Fruit fly (Drosophila melanogaster) whole organism, embryonic: ENCODE data around the gene Syp.

Experiments
- Aef1 ChIP-seq: fragments of 200-800 bp; sonication (Bioruptor generic); IDR thresholded peaks from 3 replicates; pipeline ENCODE4 v1.3.6; 2022; ENCODE audit warnings: missing biosample characterization, missing genetic modification characterization
- Atf-2 ChIP-seq: fragments of 200-800 bp; sonication (Bioruptor generic); optimal IDR thresholded peaks from 2 replicates; lab custom pipeline; 2016; ENCODE audit warnings: missing biosample characterization, missing genetic modification characterization
- Blimp-1 ChIP-seq: fragments of 200-800 bp; sonication (Bioruptor generic); optimal IDR thresholded peaks from 3 replicates; lab custom pipeline; 2018; ENCODE audit warnings: missing biosample characterization, missing genetic modification characterization, mild to moderate bottlenecking, moderate library complexity, missing genetic modification reagents
- BtbVII ChIP-seq: fragments of 200-800 bp; sonication (Bioruptor generic); optimal IDR thresholded peaks from 3 replicates; lab custom pipeline; 2017; ENCODE audit warnings: missing biosample characterization, mild to moderate bottlenecking, missing genetic modification characterization
- CG10147 ChIP-seq: fragments of 200-800 bp; sonication (Bioruptor generic); optimal IDR thresholded peaks from 2 replicates; lab custom pipeline; 2019; ENCODE audit warnings: missing biosample characterization, mild to moderate bottlenecking, missing genetic modification characterization, moderate library complexity
- CG10462 ChIP-seq: fragments of 200-800 bp; sonication (Bioruptor generic); optimal IDR thresholded peaks from 2 replicates; lab custom pipeline; 2016; ENCODE audit warnings: missing biosample characterization, missing genetic modification characterization
- CG11398 ChIP-seq: fragments of 200-800 bp; sonication (Bioruptor generic); optimal IDR thresholded peaks from 2 replicates; lab custom pipeline; 2016; ENCODE audit warnings: missing biosample characterization, missing genetic modification characterization
- CG13123 ChIP-seq: fragments of 200-800 bp; sonication (Bioruptor generic); optimal IDR thresholded peaks from 2 replicates; lab custom pipeline; 2016; ENCODE audit warnings: missing biosample characterization, missing genetic modification characterization
- CG13775 ChIP-seq: fragments of 200-800 bp; sonication (Bioruptor generic); optimal IDR thresholded peaks from 3 replicates; lab custom pipeline; 2017; ENCODE audit warnings: missing biosample characterization, mild to moderate bottlenecking, missing genetic modification characterization
- CG14441 ChIP-seq: fragments of 200-800 bp; sonication (Bioruptor generic); IDR thresholded peaks from 2 replicates; pipeline ENCODE4 v1.3.6; 2022; ENCODE audit warnings: missing biosample characterization, missing genetic modification characterization
- CG14710 ChIP-seq: fragments of 200-800 bp; sonication (Bioruptor generic); optimal IDR thresholded peaks from 3 replicates; lab custom pipeline; 2019; ENCODE audit warnings: missing biosample characterization, mild to moderate bottlenecking, missing genetic modification characterization, moderate library complexity
- CG16813 ChIP-seq: fragments of 200-800 bp; sonication (Bioruptor generic); IDR thresholded peaks from 3 replicates; pipeline ENCODE4 v1.3.6; 2022; ENCODE audit warnings: missing biosample characterization, missing genetic modification characterization; ENCODE audit not compliant: partially characterized antibody
- CG17612 ChIP-seq: fragments of 200-800 bp; sonication (Bioruptor generic); IDR thresholded peaks from 2 replicates; pipeline ENCODE4 v1.3.6; 2022; ENCODE audit warnings: missing biosample characterization, missing genetic modification characterization
- CG18599 ChIP-seq: fragments of 200-800 bp; sonication (Bioruptor generic); optimal IDR thresholded peaks from 3 replicates; lab custom pipeline; 2017; ENCODE audit warnings: missing biosample characterization, missing genetic modification characterization, mild to moderate bottlenecking, moderate library complexity, missing genetic modification reagents
- CG2889 ChIP-seq: fragments of 200-800 bp; sonication (Bioruptor generic); IDR thresholded peaks from 3 replicates; pipeline ENCODE4 v1.3.6; 2022; ENCODE audit warnings: missing biosample characterization, missing genetic modification characterization
- CG33557 ChIP-seq: fragments of 200-800 bp; sonication (Bioruptor generic); optimal IDR thresholded peaks from 2 replicates; lab custom pipeline; 2019; ENCODE audit warnings: missing biosample characterization, mild to moderate bottlenecking, missing genetic modification characterization, moderate library complexity
- CG3407 ChIP-seq: fragments of 200-800 bp; sonication (Bioruptor generic); optimal IDR thresholded peaks from 2 replicates; lab custom pipeline; 2018; ENCODE audit warnings: missing biosample characterization, mild to moderate bottlenecking, missing genetic modification characterization
- CG34224 ChIP-seq: fragments of 200-800 bp; sonication (Bioruptor generic); IDR thresholded peaks from 3 replicates; pipeline ENCODE4 v1.3.6; 2022; ENCODE audit warnings: missing biosample characterization, missing genetic modification characterization; ENCODE audit not compliant: partially characterized antibody
- CG34376 ChIP-seq: fragments of 200-800 bp; sonication (Bioruptor generic); optimal IDR thresholded peaks from 2 replicates; lab custom pipeline; 2018; ENCODE audit warnings: missing biosample characterization, mild to moderate bottlenecking, missing genetic modification characterization
- CG6175 ChIP-seq: fragments of 200-800 bp; sonication (Bioruptor generic); IDR thresholded peaks from 3 replicates; pipeline ENCODE4 v1.3.6; 2022; ENCODE audit warnings: missing biosample characterization, missing genetic modification characterization
- CG6272 ChIP-seq: fragments of 200-800 bp; sonication (Bioruptor generic); IDR thresholded peaks from 2 replicates; pipeline ENCODE4 v1.3.6; 2022; ENCODE audit warnings: missing biosample characterization, missing genetic modification characterization
- CG6654 ChIP-seq: fragments of 200-800 bp; sonication (Bioruptor generic); optimal IDR thresholded peaks from 2 replicates; lab custom pipeline; 2017; ENCODE audit warnings: missing biosample characterization, mild to moderate bottlenecking, missing genetic modification characterization
- CG6689 ChIP-seq: fragments of 200-800 bp; sonication (Bioruptor generic); IDR thresholded peaks from 2 replicates; pipeline ENCODE4 v1.3.6; 2022; ENCODE audit warnings: missing biosample characterization, missing genetic modification characterization
- CG7928 ChIP-seq: fragments of 200-800 bp; sonication (Bioruptor generic); optimal IDR thresholded peaks from 2 replicates; lab custom pipeline; 2017; ENCODE audit warnings: missing biosample characterization, mild to moderate bottlenecking, missing genetic modification characterization
- CG8281 ChIP-seq: fragments of 200-800 bp; sonication (Bioruptor generic); optimal IDR thresholded peaks from 2 replicates; lab custom pipeline; 2018; ENCODE audit warnings: missing biosample characterization, mild to moderate bottlenecking, missing genetic modification characterization, moderate library complexity
- CG9727 ChIP-seq: fragments of 200-800 bp; sonication (Bioruptor generic); optimal IDR thresholded peaks from 3 replicates; lab custom pipeline; 2017; ENCODE audit warnings: missing biosample characterization, mild to moderate bottlenecking, missing genetic modification characterization
- CkIIα-i1 ChIP-seq: fragments of 200-800 bp; sonication (Bioruptor generic); IDR thresholded peaks from 2 replicates; pipeline ENCODE4 v1.3.6; 2022; ENCODE audit warnings: missing biosample characterization, missing genetic modification characterization
- Dll ChIP-seq: fragments of 200-800 bp; sonication (Bioruptor generic); IDR thresholded peaks from 4 replicates; pipeline ENCODE4 v1.3.6; 2022; ENCODE audit warnings: missing biosample characterization, missing genetic modification characterization; ENCODE audit not compliant: partially characterized antibody
- Ets65A ChIP-seq: fragments of 200-800 bp; sonication (Bioruptor generic); peaks from one replicate; lab custom pipeline; 2016; ENCODE audit warnings: missing biosample characterization, missing genetic modification characterization
- H2.0 ChIP-seq: fragments of 200-800 bp; sonication (Bioruptor generic); IDR thresholded peaks from 2 replicates; pipeline ENCODE4 v1.3.6; 2022; ENCODE audit warnings: missing biosample characterization, missing genetic modification characterization
- Hr39 ChIP-seq: fragments of >200 bp; optimal IDR thresholded peaks from 2 replicates; lab custom pipeline; 2017
- Optix ChIP-seq: fragments of 200-800 bp; sonication (Bioruptor generic); IDR thresholded peaks from 3 replicates; pipeline ENCODE4 v1.3.6; 2022; ENCODE audit warnings: missing biosample characterization, missing genetic modification characterization
- Sin3A ChIP-seq: fragments of >200 bp; optimal IDR thresholded peaks from 2 replicates; lab custom pipeline; 2018
- TFAM ChIP-seq: fragments of 200-800 bp; sonication (Bioruptor generic); optimal IDR thresholded peaks from 2 replicates; lab custom pipeline; 2017; ENCODE audit warnings: missing biosample characterization, missing genetic modification characterization, inconsistent platforms
- Usf ChIP-seq: fragments of 200-800 bp; sonication (Bioruptor generic); optimal IDR thresholded peaks from 2 replicates; lab custom pipeline; 2017; ENCODE audit warnings: missing genotype, missing biosample characterization, missing genetic modification characterization
- ara ChIP-seq: fragments of 200-800 bp; sonication (Bioruptor generic); IDR thresholded peaks from 2 replicates; pipeline ENCODE4 v1.3.6; 2022; ENCODE audit warnings: missing biosample characterization, missing genetic modification characterization
- br ChIP-seq: fragments of >200 bp; optimal IDR thresholded peaks from 2 replicates; lab custom pipeline; 2017
- disco-r ChIP-seq: fragments of 200-800 bp; sonication (Bioruptor generic); optimal IDR thresholded peaks from 2 replicates; lab custom pipeline; 2016; ENCODE audit warnings: missing biosample characterization, missing genetic modification characterization
- ewg ChIP-seq: fragments of 200-800 bp; sonication (Bioruptor generic); optimal IDR thresholded peaks from 3 replicates; lab custom pipeline; 2017; ENCODE audit warnings: mild to moderate bottlenecking, missing biosample characterization, missing genetic modification reagents, missing genetic modification characterization
- gfzf ChIP-seq: fragments of 200-800 bp; sonication (Bioruptor generic); optimal IDR thresholded peaks from 2 replicates; lab custom pipeline; 2016; ENCODE audit warnings: missing biosample characterization, mild to moderate bottlenecking, missing genetic modification characterization, moderate library complexity
- lab ChIP-seq: fragments of 200-800 bp; sonication (Bioruptor generic); optimal IDR thresholded peaks from 3 replicates; lab custom pipeline; 2017; ENCODE audit warnings: missing biosample characterization, missing genetic modification characterization, mild to moderate bottlenecking, moderate library complexity, missing genetic modification reagents
- pnt ChIP-seq: fragments of 200-800 bp; sonication (Bioruptor generic); optimal IDR thresholded peaks from 3 replicates; lab custom pipeline; 2016; ENCODE audit warnings: missing biosample characterization, missing genetic modification characterization
- row ChIP-seq: fragments of 200-800 bp; sonication (Bioruptor generic); IDR thresholded peaks from 3 replicates; pipeline ENCODE4 v1.3.6; 2022; ENCODE audit warnings: missing biosample characterization, missing genetic modification characterization
- sc ChIP-seq, 3 experiments: fragments of >200 bp in 2 of 3; fragments of 200-800 bp in 1 of 3; sonication (Bioruptor generic) in 1 of 3; optimal IDR thresholded peaks; 2 replicates in 2 of 3; 3 replicates in 1 of 3; lab custom pipeline; 2017; ENCODE audit warnings: mild to moderate bottlenecking in 1 of 3, missing biosample characterization in 1 of 3, missing genetic modification characterization in 1 of 3, missing genetic modification reagents in 1 of 3
- schlank ChIP-seq: fragments of 200-800 bp; sonication (Bioruptor generic); optimal IDR thresholded peaks from 2 replicates; lab custom pipeline; 2018; ENCODE audit warnings: missing biosample characterization, mild to moderate bottlenecking, missing genetic modification characterization
- sens ChIP-seq: fragments of 200-800 bp; sonication (Bioruptor generic); peaks from one replicate; lab custom pipeline; 2016; ENCODE audit warnings: missing biosample characterization, missing genetic modification characterization
- sisA ChIP-seq: fragments of 200-800 bp; sonication (Bioruptor generic); IDR thresholded peaks from 2 replicates; pipeline ENCODE4 v1.3.6; 2022; ENCODE audit warnings: missing biosample characterization, missing genetic modification characterization
- stc ChIP-seq: fragments of 200-800 bp; sonication (Bioruptor generic); IDR thresholded peaks from 2 replicates; pipeline ENCODE4 v1.3.6; 2022; ENCODE audit warnings: missing biosample characterization, missing genetic modification characterization
- tio ChIP-seq: fragments of 200-800 bp; sonication (Bioruptor generic); optimal IDR thresholded peaks from 2 replicates; lab custom pipeline; 2017; ENCODE audit warnings: missing biosample characterization, missing genetic modification characterization, inconsistent platforms
- vnd ChIP-seq: fragments of 200-800 bp; sonication (Bioruptor generic); IDR thresholded peaks from 3 replicates; pipeline ENCODE4 v1.3.6; 2022; ENCODE audit warnings: missing biosample characterization, missing genetic modification characterization; ENCODE audit not compliant: partially characterized antibody
- zen2 ChIP-seq: fragments of 200-800 bp; sonication (Bioruptor generic); IDR thresholded peaks from 3 replicates; pipeline ENCODE4 v1.3.6; 2022; ENCODE audit warnings: missing biosample characterization, missing genetic modification characterization; ENCODE audit not compliant: partially characterized antibody

Gene Syp

dm6 chr3R:20830153-20830695 is 73.7 kb downstream of the Syp start, which contains the start of gene Adss (continued):
- TF ChIP-seq sc (optimal IDR thresholded peaks at IDR 0.05; lab: Kevin White, UChicago) (no peak), sc (GFP tag; optimal IDR thresholded peaks at IDR 0.05; lab: Kevin White, UChicago) (peak; percentile 15), CG17612 (GFP tag; lab: Robert Waterston, UW) (no peak), CG14441 (no peak), Ets65A (GFP tag; lab: Kevin White, UChicago) (no peak), Usf (GFP tag; lab: Kevin White, UChicago) (no peak), br (no peak), CG18599 (no peak), CG6272 (0 out of 2 replicates have a peak, but pooled peaks have one; percentile 8), CG6175 (GFP tag; lab: Robert Waterston, UW) (no peak), disco-r (peak; percentile 9), Hr39 (lab: Kevin White, UChicago) (no peak), CG7928 (GFP tag; lab: Kevin White, UChicago) (no peak), CG8281 (tag; lab: Kevin White, UChicago) (no peak), sens (GFP tag; lab: Kevin White, UChicago) (peak; percentile 73), ewg (GFP tag; lab: Kevin White, UChicago) (peak; percentile 99), CG14710 (tag; lab: Kevin White, UChicago) (peak; percentile 21), CG6654 (no peak), TFAM (no peak), Aef1 (GFP tag; lab: Robert Waterston, UW) (no peak), CG9727 (GFP tag; lab: Kevin White, UChicago) (peak; percentile 33), H2.0 (0 out of 2 replicates have a peak, but pooled peaks have one; percentile 12), CG34224 (GFP tag; lab: Robert Waterston, UW) (no peak; the same call in 1 of the 3 replicates), row (peak; percentile 53; the same call in 2 of the 3 replicates), tio (no peak), CG34376 (GFP tag; lab: Kevin White, UChicago) (peak; percentile 72), Optix (GFP tag; lab: Robert Waterston, UW) (no peak), CG33557 (GFP tag; lab: Kevin White, UChicago) (no peak), CG13123 (no peak), zen2 (no peak), stc (GFP tag; lab: Robert Waterston, UW) (no peak), Dll (no peak), lab (GFP tag; lab: Kevin White, UChicago) (peak; percentile 63), ara (GFP tag; lab: Robert Waterston, UW) (0 out of 2 replicates have a peak, but pooled peaks have one; percentile 41), vnd (GFP tag; lab: Robert Waterston, UW) (no peak; the same call in 2 of the 3 replicates), CG13775 (GFP tag; lab: Kevin White, UChicago) (peak; percentile 7), CG6689 (GFP tag; lab: Robert Waterston, UW) (0 out of 2 replicates have a peak, but pooled peaks have one; percentile 30), sisA (GFP tag; lab: Robert Waterston, UW) (no peak), BtbVII (GFP tag; lab: Kevin White, UChicago) (peak; percentile 43), CG10462 (no peak), Sin3A (lab: Kevin White, UChicago) (no peak), schlank (no peak), Blimp-1 (no peak), gfzf (peak; percentile 87), Atf-2 (no peak), CG2889 (GFP tag; lab: Robert Waterston, UW) (0 out of 3 replicates have a peak, but pooled peaks have one; percentile 40), CkIIα-i1 (GFP tag; lab: Robert Waterston, UW) (no peak), pnt (GFP tag; lab: Kevin White, UChicago) (no peak), CG11398 (GFP tag; lab: Kevin White, UChicago) (peak; percentile 47), CG16813 (GFP tag; lab: Robert Waterston, UW) (no peak), CG10147 (no peak), CG3407 (no peak)
